Fruit fly (Drosophila melanogaster) Kc167 (cell line): ENCODE measurements around the gene Cul3.

Experiments
- Myc ChIP-seq: fragments of >200 bp; optimal IDR thresholded peaks from 2 replicates; lab custom pipeline; 2017; ENCODE audit warnings: missing external identifiers
- Sin3A ChIP-seq: fragments of >200 bp; optimal IDR thresholded peaks from 2 replicates; lab custom pipeline; 2018; ENCODE audit warnings: missing external identifiers
- h ChIP-seq: fragments of >200 bp; optimal IDR thresholded peaks from 3 replicates; lab custom pipeline; 2018; ENCODE audit warnings: missing external identifiers
- insv ChIP-seq: fragments of >200 bp; optimal IDR thresholded peaks from 3 replicates; lab custom pipeline; 2018; ENCODE audit warnings: missing external identifiers
- psq ChIP-seq: fragments of >200 bp; optimal IDR thresholded peaks from 2 replicates; lab custom pipeline; 2017; ENCODE audit warnings: missing external identifiers
- ttk ChIP-seq: sonication (Bioruptor generic); optimal IDR thresholded peaks from 2 replicates; lab custom pipeline; 2017; ENCODE audit warnings: missing external identifiers

Gene Cul3

DNA sequence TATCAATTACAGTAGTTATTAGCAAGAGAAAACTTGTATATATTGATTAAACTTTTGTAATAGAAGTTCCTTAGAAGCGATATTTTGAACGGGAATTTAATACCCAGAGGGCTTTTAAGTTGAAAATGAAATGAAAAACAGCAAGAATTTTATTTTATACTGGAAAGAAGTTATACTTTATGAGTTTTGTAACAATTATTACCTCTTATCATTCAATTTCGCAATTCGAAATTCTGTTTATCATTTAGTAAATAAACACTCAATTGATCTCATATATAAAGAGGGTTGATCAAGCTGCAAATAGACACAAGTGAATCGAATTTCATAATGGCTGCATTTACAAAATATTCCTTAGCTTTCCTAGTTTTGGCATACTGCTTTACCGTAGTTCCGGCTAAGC, 12.9 kb upstream of the Cul3 start, which contains the start of gene CG15263:
Gene CG15263 (plus strand): TSS at position 301 of the 400 bp plus-strand sequence.
- TF ChIP-seq Myc (lab: Kevin White, UChicago) (no peak), ttk (lab: Kevin White, UChicago) (no peak), psq (lab: Kevin White, UChicago) (no peak), insv (lab: Kevin White, UChicago) (no peak), Sin3A (no peak), h (lab: Kevin White, UChicago) (no peak)

dm6 chr2L:15280975-15281374, 9.2 kb upstream of the Cul3 start:
- no peak for TF ChIP-seq Sin3A
- TF ChIP-seq ttk (lab: Kevin White, UChicago) = no peak
- TF ChIP-seq insv (lab: Kevin White, UChicago) = no peak
- TF ChIP-seq Myc (lab: Kevin White, UChicago) = no peak
- no peak for TF ChIP-seq h (lab: Kevin White, UChicago)
- TF ChIP-seq psq (lab: Kevin White, UChicago) = no peak

DNA sequence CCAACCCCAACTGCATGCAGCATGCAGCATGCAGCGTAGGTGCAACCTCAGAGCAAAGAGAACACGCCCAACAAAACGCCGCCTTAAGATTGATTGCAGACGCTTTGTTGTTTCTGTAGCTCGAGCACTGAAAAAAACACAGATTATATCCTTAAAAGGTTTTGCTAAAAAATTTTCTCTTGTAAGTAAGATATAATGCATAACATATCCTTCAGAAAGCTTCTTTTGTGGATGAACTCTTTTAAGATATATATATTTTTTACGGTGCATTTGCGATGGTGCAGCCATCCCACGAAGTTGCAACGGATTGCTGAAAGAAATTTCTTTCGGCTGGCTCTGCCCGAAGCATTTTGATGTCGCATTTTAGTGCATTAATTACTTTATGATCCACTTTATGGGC, 4.0 kb upstream of the Cul3 start:
- TF ChIP-seq ttk (lab: Kevin White, UChicago) (no peak), Myc (lab: Kevin White, UChicago) (no peak), insv (lab: Kevin White, UChicago) (no peak), h (lab: Kevin White, UChicago) (no peak), psq (lab: Kevin White, UChicago) (no peak), Sin3A (no peak)

dm6 chr2L:15274783-15275316, 3.0 kb upstream of the Cul3 start, which contains the start of gene UK114:
Gene UK114 (minus strand): TSS chr2L:15275091.
- TF ChIP-seq Myc (lab: Kevin White, UChicago) (no peak), ttk (lab: Kevin White, UChicago) (no peak), Sin3A (no peak), h (lab: Kevin White, UChicago) (no peak), insv (lab: Kevin White, UChicago) (no peak)

- TF ChIP-seq Sin3A (no peak), h (lab: Kevin White, UChicago) (no peak), ttk (lab: Kevin White, UChicago) (no peak)
Observed at dm6 chr2L:15274292-15274691, 2.5 kb upstream of the Cul3 start.

DNA sequence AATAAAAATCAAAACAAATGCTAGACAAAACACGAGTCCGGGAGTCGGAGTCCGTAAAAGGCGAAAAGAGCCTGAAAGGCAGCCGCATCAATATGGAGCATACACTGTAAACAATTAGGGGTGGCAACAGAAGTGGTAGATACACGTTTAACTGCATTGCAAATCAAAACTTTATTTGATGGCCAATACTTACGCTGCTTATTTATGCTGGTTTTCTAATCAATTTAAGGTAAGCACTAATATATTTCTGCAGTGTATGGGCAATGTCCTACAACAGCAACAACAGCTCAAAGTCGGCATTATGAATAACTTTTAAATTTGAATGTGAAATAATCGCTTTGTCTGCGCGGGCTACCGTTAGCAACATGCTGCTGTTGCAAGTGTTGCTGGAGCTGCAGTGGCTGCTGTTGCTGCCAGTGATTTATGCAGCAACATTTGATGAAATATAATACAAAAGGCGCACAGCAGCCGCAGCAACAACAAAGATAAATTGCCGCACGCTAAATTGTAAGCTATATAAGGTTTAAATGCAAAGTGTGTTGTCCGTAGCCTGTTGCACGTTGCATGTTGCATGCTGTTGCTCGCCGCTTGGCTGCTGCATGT, 1.8 kb upstream of the Cul3 start:
- TF ChIP-seq Sin3A = no peak
- TF ChIP-seq h (lab: Kevin White, UChicago) = no peak
- TF ChIP-seq Myc (lab: Kevin White, UChicago) = no peak
- no peak for TF ChIP-seq insv (lab: Kevin White, UChicago)
- TF ChIP-seq ttk (lab: Kevin White, UChicago) = no peak
- no peak for TF ChIP-seq psq (lab: Kevin White, UChicago)

dm6 chr2L:15271336-15271735, 488 bp downstream of the Cul3 start:
- no peak for TF ChIP-seq insv (lab: Kevin White, UChicago)
- no peak for TF ChIP-seq Myc (lab: Kevin White, UChicago)
- TF ChIP-seq Sin3A = no peak
- no peak for TF ChIP-seq ttk (lab: Kevin White, UChicago)
- no peak for TF ChIP-seq psq (lab: Kevin White, UChicago)
- no peak for TF ChIP-seq h (lab: Kevin White, UChicago)

DNA sequence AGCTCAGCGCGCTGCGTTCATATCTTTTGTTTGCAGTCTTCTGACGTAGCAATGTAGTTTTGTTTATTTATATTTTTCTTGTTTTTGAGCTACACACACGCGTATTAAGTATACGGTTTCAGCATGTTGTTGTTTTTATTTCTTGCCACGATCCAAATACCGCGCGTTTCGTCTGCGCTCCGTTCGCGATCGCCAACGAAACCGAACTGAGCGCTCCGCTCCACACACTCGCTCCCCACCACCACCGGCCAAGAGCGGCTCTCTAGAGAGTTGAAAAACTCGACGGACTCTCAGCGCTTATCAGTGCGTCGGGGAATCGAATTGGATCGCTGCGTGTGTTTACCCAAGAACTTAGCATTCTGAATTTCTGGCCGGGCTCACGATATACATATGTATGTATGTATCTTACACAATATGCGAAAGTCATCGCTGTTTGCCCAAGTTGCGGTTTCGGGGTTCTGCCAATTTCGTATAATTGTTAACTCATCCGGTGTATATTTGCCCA, 7.3 kb downstream of the Cul3 start, which contains the start of gene yuri:
Gene yuri (minus strand): TSS at position 210 of the 505 bp plus-strand sequence.
- TF ChIP-seq psq (lab: Kevin White, UChicago) (no peak), insv (lab: Kevin White, UChicago) (no peak), Myc (lab: Kevin White, UChicago) (no peak), h (lab: Kevin White, UChicago) (no peak), ttk (lab: Kevin White, UChicago) (no peak), Sin3A (no peak)

dm6 chr2L:15256249-15256648, 15.6 kb downstream of the Cul3 start, which contains the start of the genes PolD3 and Uxt:
Gene PolD3 (minus strand): TSS chr2L:15256304.
Gene Uxt (plus strand): TSS chr2L:15256581.
- TF ChIP-seq psq (lab: Kevin White, UChicago) = no peak
- TF ChIP-seq Sin3A = no peak
- TF ChIP-seq insv (lab: Kevin White, UChicago) = no peak
- TF ChIP-seq h (lab: Kevin White, UChicago) = no peak
- no peak for TF ChIP-seq Myc (lab: Kevin White, UChicago)
- no peak for TF ChIP-seq ttk (lab: Kevin White, UChicago)

DNA sequence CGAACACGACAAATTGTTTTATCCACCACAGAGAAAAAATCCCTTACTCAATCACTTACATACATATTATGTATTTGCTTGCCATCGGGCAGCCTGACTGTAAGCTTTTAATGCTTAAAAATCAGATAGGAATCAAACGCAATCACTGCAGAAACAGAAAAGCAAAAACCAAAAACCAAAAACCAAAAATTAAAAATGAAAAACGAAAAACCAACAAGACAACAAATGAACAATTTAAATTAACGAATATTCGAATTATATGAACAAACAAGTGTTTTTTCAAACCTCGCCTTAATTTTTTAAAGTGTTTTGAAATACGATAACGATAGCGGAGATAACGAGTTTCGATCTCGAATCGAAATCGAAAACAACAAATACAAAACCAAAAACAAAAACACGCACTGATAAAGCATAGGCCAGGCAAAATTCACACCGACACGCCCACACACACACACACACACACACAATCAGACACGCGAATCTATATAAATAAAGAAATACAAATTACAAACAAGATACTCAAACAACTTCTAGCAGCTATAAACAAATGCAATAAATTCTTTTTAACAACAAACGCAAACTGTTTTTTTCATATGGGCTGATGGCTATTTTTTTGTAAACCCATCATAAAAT, 17.5 kb downstream of the Cul3 start:
- no peak for TF ChIP-seq insv (lab: Kevin White, UChicago)
- TF ChIP-seq ttk (lab: Kevin White, UChicago) = no peak
- TF ChIP-seq h (lab: Kevin White, UChicago) = no peak
- no peak for TF ChIP-seq Myc (lab: Kevin White, UChicago)
- TF ChIP-seq psq (lab: Kevin White, UChicago) = no peak

dm6 chr2L:15249682-15250081, 22.1 kb downstream of the Cul3 start:
- TF ChIP-seq h (lab: Kevin White, UChicago) (no peak), insv (lab: Kevin White, UChicago) (no peak), ttk (lab: Kevin White, UChicago) (no peak), psq (lab: Kevin White, UChicago) (no peak), Sin3A (no peak), Myc (lab: Kevin White, UChicago) (no peak)
